Worm (Caenorhabditis elegans): ENCODE data around the gene K08B5.1.

Gene K08B5.1

DNA sequence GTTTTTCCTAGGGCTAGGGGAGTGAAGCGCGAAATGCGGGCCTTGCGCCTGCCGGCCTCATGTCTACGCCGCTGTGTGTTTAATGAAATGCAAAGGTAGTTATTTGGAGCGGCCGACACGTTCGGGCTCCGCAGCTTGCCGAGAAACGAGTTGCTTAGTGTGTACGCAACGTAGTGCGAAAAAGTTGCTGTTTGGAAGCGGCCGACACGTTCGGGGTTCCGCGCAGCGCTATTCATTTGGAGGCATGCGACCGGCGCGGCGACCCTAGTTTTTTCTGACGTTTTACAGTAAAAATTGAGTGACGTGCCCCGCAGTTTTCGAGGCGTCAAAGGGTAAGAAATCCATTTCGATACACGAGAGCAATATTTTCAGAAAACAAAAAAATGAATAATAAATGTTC, 12.6 kb upstream of the K08B5.1 start:
- TF ChIP-seq ceh-19 (GFP tag; optimal IDR thresholded peaks at IDR 0.05) (no peak), ceh-6 (GFP tag; optimal IDR thresholded peaks at IDR 0.05) (no peak), tbx-2 (tag; optimal IDR thresholded peaks at IDR 0.05) (no peak), che-1 (tag; optimal IDR thresholded peaks at IDR 0.05) (no peak)

DNA sequence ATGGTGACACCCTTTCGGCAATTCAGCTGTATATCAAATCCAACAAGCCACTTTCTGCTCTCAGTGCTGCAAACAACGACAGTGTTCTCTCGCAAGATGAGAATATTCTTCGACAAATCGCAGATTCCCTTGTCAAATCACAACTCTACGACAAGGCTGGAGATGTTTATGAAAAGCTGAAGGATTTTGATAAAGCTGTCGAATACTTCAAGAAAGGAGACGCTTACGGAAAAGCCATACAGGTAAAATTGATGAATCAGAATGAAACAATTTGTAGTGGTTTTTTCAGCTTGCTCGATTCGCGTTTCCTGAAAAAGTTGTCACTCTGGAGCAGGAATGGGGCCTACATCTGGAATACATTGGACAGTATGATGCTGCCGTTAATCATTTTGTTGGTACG, 12.1 kb upstream of the K08B5.1 start:
- TF ChIP-seq pat-9 (tag; optimal IDR thresholded peaks at IDR 0.05) = no peak
- no peak for TF ChIP-seq ceh-19 (GFP tag; optimal IDR thresholded peaks at IDR 0.05)
- no peak for TF ChIP-seq pqm-1 (tag; optimal IDR thresholded peaks at IDR 0.05)
- no peak for TF ChIP-seq lim-6 (tag; optimal IDR thresholded peaks at IDR 0.05)
- no peak for TF ChIP-seq ahr-1 (tag; optimal IDR thresholded peaks at IDR 0.05)
- no peak for TF ChIP-seq hlh-8 (tag; optimal IDR thresholded peaks at IDR 0.05)
- TF ChIP-seq ceh-34 (tag; optimal IDR thresholded peaks at IDR 0.05) = no peak
- TF ChIP-seq ets-4 (tag; optimal IDR thresholded peaks at IDR 0.05) = no peak
- TF ChIP-seq ceh-18 (tag; optimal IDR thresholded peaks at IDR 0.05) = no peak
- no peak for TF ChIP-seq hlh-15 (tag; optimal IDR thresholded peaks at IDR 0.05)
- TF ChIP-seq elt-4 (tag; optimal IDR thresholded peaks at IDR 0.05) = no peak
- no peak for TF ChIP-seq ceh-45 (GFP tag; IDR thresholded peaks at IDR 0.05)
- TF ChIP-seq ceh-48 (tag; optimal IDR thresholded peaks at IDR 0.05) = no peak

DNA sequence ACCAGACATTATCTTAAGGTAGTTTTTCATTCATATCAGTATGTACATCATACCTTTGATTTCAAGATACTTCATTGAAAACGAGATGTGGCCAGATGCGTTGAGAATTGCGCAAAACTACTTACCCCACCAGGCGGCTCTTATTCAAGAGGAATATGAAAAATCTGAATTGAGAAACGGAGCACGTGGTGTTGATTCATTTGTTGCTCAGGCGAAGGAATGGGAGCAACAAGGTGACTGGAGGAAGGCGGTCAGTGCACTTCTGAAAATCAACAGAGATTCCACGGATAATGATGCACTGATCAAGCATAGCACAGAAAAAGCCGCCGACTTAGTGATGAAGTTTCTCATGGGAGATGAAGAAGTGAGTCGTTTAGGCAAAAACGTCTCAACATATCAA, 9.9 kb upstream of the K08B5.1 start:
- TF ChIP-seq hlh-30 (tag; optimal IDR thresholded peaks at IDR 0.05; ENCODE audit: insufficient read depth) (no peak), hlh-6 (tag; optimal IDR thresholded peaks at IDR 0.05) (no peak), sdc-2 (tag; optimal IDR thresholded peaks at IDR 0.05) (no peak), gmeb-2 (tag; optimal IDR thresholded peaks at IDR 0.05) (no peak), ceh-18 (tag; optimal IDR thresholded peaks at IDR 0.05) (no peak), ceh-45 (GFP tag; IDR thresholded peaks at IDR 0.05) (no peak)

DNA sequence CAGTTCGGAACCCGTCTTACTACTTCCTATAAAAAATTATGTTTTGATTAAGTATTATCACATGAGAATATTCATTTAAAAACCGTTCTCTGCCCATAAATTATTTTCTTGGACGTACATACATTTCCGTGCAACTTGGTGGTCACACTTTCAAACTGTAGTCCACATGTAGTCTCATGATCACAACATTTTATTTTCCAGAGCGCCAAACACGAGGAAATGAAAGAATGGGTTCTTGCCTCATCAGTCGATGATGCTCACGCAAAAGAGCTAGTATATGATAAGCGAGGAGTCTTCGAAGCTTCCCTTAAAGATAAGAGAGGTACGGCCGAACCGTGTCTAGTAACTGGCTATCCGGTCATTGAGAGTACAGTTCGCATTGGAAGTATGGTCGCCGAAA, 7.7 kb upstream of the K08B5.1 start:
- TF ChIP-seq sox-2 (GFP tag; IDR thresholded peaks at IDR 0.05) (no peak), unc-55 (GFP tag; optimal IDR thresholded peaks at IDR 0.05) (no peak), fax-1 (tag; optimal IDR thresholded peaks at IDR 0.05) (no peak), lim-6 (tag; optimal IDR thresholded peaks at IDR 0.05) (no peak), zip-5 (tag; optimal IDR thresholded peaks at IDR 0.05) (no peak), ceh-9 (tag; optimal IDR thresholded peaks at IDR 0.05) (no peak), sdc-2 (tag; optimal IDR thresholded peaks at IDR 0.05) (no peak), tbx-2 (tag; optimal IDR thresholded peaks at IDR 0.05) (no peak), ceh-24 (tag; optimal IDR thresholded peaks at IDR 0.05) (no peak), nfya-1 (tag; optimal IDR thresholded peaks at IDR 0.05) (no peak)

DNA sequence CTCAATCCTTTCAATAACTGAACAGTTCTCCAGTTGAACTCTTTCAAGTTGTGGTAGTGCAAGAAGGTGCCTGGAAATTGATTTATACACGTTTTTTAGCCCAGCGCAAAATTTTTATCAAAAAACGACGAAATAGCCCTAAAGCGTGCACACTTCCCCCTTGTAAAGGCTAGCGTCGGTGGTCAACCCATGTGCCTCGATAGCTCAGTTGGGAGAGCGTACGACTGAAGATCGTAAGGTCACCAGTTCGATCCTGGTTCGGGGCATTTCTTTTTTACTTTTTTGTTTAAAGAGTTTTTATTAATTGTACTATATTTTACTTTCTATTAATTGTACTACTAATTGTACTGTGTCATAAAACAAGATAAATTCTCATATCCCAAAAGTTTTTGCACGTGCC, 6.9 kb upstream of the K08B5.1 start:
- peak; percentile 6 for TF ChIP-seq nfya-1 (tag; optimal IDR thresholded peaks at IDR 0.05)
- TF ChIP-seq gmeb-2 (tag; optimal IDR thresholded peaks at IDR 0.05) = peak; percentile 41
- TF ChIP-seq ceh-45 (GFP tag; IDR thresholded peaks at IDR 0.05) = no peak
- TF ChIP-seq pat-9 (tag; optimal IDR thresholded peaks at IDR 0.05) = peak; percentile 11
- TF ChIP-seq ceh-22 (tag; optimal IDR thresholded peaks at IDR 0.05) = no peak
- TF ChIP-seq hlh-8 (tag; optimal IDR thresholded peaks at IDR 0.05) = no peak
- 0 out of 2 replicates have a peak, but pooled peaks have one; percentile 29 for TF ChIP-seq unc-3 (GFP tag; conservative IDR thresholded peaks at IDR 0.05)
- TF ChIP-seq unc-3 (tag; optimal IDR thresholded peaks at IDR 0.05) = no peak
- peak; percentile 38 for TF ChIP-seq C38D4.7 (GFP tag; optimal IDR thresholded peaks at IDR 0.05)
- no peak for TF ChIP-seq tbx-2 (tag; optimal IDR thresholded peaks at IDR 0.05)
- TF ChIP-seq ceh-31 (tag; optimal IDR thresholded peaks at IDR 0.05) = no peak
- TF ChIP-seq ceh-6 (GFP tag; optimal IDR thresholded peaks at IDR 0.05) = peak; percentile 12
- TF ChIP-seq ceh-14 (tag; optimal IDR thresholded peaks at IDR 0.05) = no peak
- no peak for TF ChIP-seq pha-2 (tag; optimal IDR thresholded peaks at IDR 0.05)
- TF ChIP-seq hlh-13 (GFP tag; optimal IDR thresholded peaks at IDR 0.05) = peak; percentile 20
- TF ChIP-seq madf-2 (tag; optimal IDR thresholded peaks at IDR 0.05) = no peak
- no peak for TF ChIP-seq dmd-4 (tag; optimal IDR thresholded peaks at IDR 0.05; ENCODE audit: borderline replicate concordance)
- TF ChIP-seq fax-1 (tag; optimal IDR thresholded peaks at IDR 0.05) = no peak
- no peak for TF ChIP-seq Y22D7AL.16 (tag; optimal IDR thresholded peaks at IDR 0.05)
- peak; percentile 6 for TF ChIP-seq unc-86 (tag; optimal IDR thresholded peaks at IDR 0.05)

Data from whole organism, late embryonic.